Worm (Caenorhabditis elegans): ENCODE measurements around the gene T08A11.1.

Gene T08A11.1

ce11 chrIII:4244285-4244684 is 18.7 kb downstream of the T08A11.1 start, which contains the start of gene zhit-2:
Gene zhit-2 (minus strand): TSS chrIII:4244385.
- TF ChIP-seq C08G9.2 (tag; optimal IDR thresholded peaks at IDR 0.05) (no peak), sox-2 (GFP tag; IDR thresholded peaks at IDR 0.05) (no peak)

DNA sequence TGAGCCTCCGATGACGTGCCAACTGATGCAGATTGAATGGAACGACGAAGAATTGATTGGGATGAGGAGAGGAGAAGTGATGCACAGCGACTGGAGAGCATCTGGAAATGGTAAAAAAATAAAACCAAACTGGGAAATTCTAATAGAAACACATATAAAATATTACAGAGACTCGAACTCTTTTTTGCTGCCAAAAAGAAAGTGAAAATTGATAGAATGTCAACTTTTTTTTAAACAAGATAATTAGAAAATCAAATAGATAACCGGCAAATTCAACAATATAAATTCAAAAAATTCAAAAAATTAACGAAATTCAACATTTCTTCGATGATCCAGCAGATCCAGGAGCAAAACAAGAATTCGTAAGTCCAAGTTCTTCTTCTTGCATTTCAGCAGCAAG is 19.5 kb downstream of the T08A11.1 start, which contains the start of gene mrpl-21:
TSS of gene mrpl-21 (minus strand) at position 101 of the 400 bp plus-strand sequence.
- TF ChIP-seq lim-6 (tag; optimal IDR thresholded peaks at IDR 0.05), result no peak
- no peak for TF ChIP-seq che-1 (tag; optimal IDR thresholded peaks at IDR 0.05)
- no peak for TF ChIP-seq tbx-7 (tag; optimal IDR thresholded peaks at IDR 0.05)
- TF ChIP-seq ceh-45 (GFP tag; IDR thresholded peaks at IDR 0.05), result no peak
- no peak for TF ChIP-seq sdc-2 (tag; optimal IDR thresholded peaks at IDR 0.05)
- TF ChIP-seq hlh-15 (tag; optimal IDR thresholded peaks at IDR 0.05), result no peak
- no peak for TF ChIP-seq unc-86 (tag; optimal IDR thresholded peaks at IDR 0.05)
- no peak for TF ChIP-seq ceh-9 (tag; optimal IDR thresholded peaks at IDR 0.05)
- TF ChIP-seq unc-3 (GFP tag; conservative IDR thresholded peaks at IDR 0.05), result no peak
- TF ChIP-seq unc-3 (tag; optimal IDR thresholded peaks at IDR 0.05), result no peak
- no peak for TF ChIP-seq ahr-1 (tag; optimal IDR thresholded peaks at IDR 0.05)
- TF ChIP-seq hlh-30 (tag; optimal IDR thresholded peaks at IDR 0.05; ENCODE audit: insufficient read depth), result no peak
- no peak for TF ChIP-seq ceh-31 (tag; optimal IDR thresholded peaks at IDR 0.05)
- no peak for TF ChIP-seq unc-42 (tag; optimal IDR thresholded peaks at IDR 0.05)
- no peak for TF ChIP-seq fkh-10 (GFP tag; optimal IDR thresholded peaks at IDR 0.05)
- no peak for TF ChIP-seq unc-55 (GFP tag; optimal IDR thresholded peaks at IDR 0.05)
- no peak for TF ChIP-seq C08G9.2 (tag; optimal IDR thresholded peaks at IDR 0.05)
- TF ChIP-seq gmeb-2 (tag; optimal IDR thresholded peaks at IDR 0.05), result no peak

DNA sequence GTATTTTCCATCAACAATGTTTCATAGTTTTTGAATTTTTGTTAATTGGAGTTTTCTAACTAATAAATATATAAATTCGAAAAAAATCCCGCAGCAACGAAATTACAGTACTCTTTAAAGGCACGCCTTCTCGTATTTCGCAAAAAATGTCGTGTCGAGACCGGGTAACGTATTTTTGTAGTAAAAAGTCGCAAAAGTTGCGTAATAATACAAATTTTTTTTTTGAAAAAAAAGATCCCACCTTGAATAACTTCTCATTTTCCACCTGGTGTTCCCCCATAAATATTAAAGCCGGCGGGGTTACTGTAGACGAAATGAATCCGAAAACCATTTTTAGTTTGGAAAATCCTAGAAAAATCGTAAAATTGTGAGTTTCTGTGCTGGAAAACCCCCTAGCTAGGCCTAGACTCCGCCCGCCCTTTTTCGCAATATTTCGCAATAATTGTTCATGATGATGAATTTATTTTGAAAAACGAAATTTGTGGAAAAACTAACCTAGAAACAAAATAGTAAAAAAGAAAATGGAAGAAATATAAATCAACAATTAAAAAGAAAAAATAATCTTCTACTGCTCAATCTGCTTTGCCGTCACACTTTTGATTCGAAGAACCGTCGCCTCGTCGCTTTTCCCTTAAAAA is 20.6 kb downstream of the T08A11.1 start, which contains the start of gene F43C1.7:
TSS of gene F43C1.7 (minus strand) at position 351 of the 638 bp plus-strand sequence.
- no peak for TF ChIP-seq hlh-30 (tag; optimal IDR thresholded peaks at IDR 0.05; ENCODE audit: insufficient read depth)
- TF ChIP-seq elt-4 (tag; optimal IDR thresholded peaks at IDR 0.05), result no peak
- no peak for TF ChIP-seq unc-86 (tag; optimal IDR thresholded peaks at IDR 0.05)
- no peak for TF ChIP-seq tbx-2 (tag; optimal IDR thresholded peaks at IDR 0.05)
- TF ChIP-seq ceh-48 (tag; optimal IDR thresholded peaks at IDR 0.05), result no peak
- no peak for TF ChIP-seq ref-2 (tag; optimal IDR thresholded peaks at IDR 0.05)
- TF ChIP-seq ceh-19 (GFP tag; optimal IDR thresholded peaks at IDR 0.05), result no peak
- no peak for TF ChIP-seq dmd-4 (tag; optimal IDR thresholded peaks at IDR 0.05; ENCODE audit: borderline replicate concordance)
- no peak for TF ChIP-seq ceh-31 (tag; optimal IDR thresholded peaks at IDR 0.05)
- no peak for TF ChIP-seq rnt-1 (tag; optimal IDR thresholded peaks at IDR 0.05)
- TF ChIP-seq nfya-1 (tag; optimal IDR thresholded peaks at IDR 0.05), result no peak

- TF ChIP-seq C08G9.2 (tag; optimal IDR thresholded peaks at IDR 0.05), result no peak
- no peak for TF ChIP-seq syd-9 (tag; optimal IDR thresholded peaks at IDR 0.05)
- TF ChIP-seq pat-9 (tag; optimal IDR thresholded peaks at IDR 0.05), result no peak
- no peak for TF ChIP-seq ceh-14 (tag; optimal IDR thresholded peaks at IDR 0.05)
- TF ChIP-seq ceh-19 (GFP tag; optimal IDR thresholded peaks at IDR 0.05), result no peak
- TF ChIP-seq zip-5 (tag; optimal IDR thresholded peaks at IDR 0.05), result no peak
- TF ChIP-seq ceh-18 (tag; optimal IDR thresholded peaks at IDR 0.05), result no peak
- no peak for TF ChIP-seq pag-3 (tag; optimal IDR thresholded peaks at IDR 0.05; ENCODE audit: borderline replicate concordance)
- TF ChIP-seq ceh-9 (tag; optimal IDR thresholded peaks at IDR 0.05), result no peak
- no peak for TF ChIP-seq elt-2 (tag; optimal IDR thresholded peaks at IDR 0.05)
- no peak for TF ChIP-seq hlh-30 (tag; optimal IDR thresholded peaks at IDR 0.05; ENCODE audit: insufficient read depth)
- TF ChIP-seq ttx-3 (tag; optimal IDR thresholded peaks at IDR 0.05), result no peak
Observed at ce11 chrIII:4241181-4241580, 21.8 kb downstream of the T08A11.1 start.

Data from whole organism, late embryonic.